Worm (Caenorhabditis elegans): ENCODE data around the gene C17G1.5.

ce11 chrX:9948963-9949362 lies 10.4 kb downstream of the C17G1.5 start, which contains the start of gene nas-37:
- TF ChIP-seq T22C8.4 (GFP tag; IDR thresholded peaks at IDR 0.05) = no peak
- no peak for TF ChIP-seq flt-1 (GFP tag; IDR thresholded peaks at IDR 0.05)
- TF ChIP-seq cog-1 (tag; optimal IDR thresholded peaks at IDR 0.05) = no peak
- TF ChIP-seq ztf-23 (GFP tag; IDR thresholded peaks at IDR 0.05) = no peak
- no peak for TF ChIP-seq ref-1 (GFP tag; conservative IDR thresholded peaks at IDR 0.05)
- TF ChIP-seq tab-1 (GFP tag; IDR thresholded peaks at IDR 0.05) = no peak

Measured in whole organism, midembryonic.